Fruit fly (Drosophila melanogaster): Measurements from ENCODE around the gene ppk19.

The ppk19 gene

DNA sequence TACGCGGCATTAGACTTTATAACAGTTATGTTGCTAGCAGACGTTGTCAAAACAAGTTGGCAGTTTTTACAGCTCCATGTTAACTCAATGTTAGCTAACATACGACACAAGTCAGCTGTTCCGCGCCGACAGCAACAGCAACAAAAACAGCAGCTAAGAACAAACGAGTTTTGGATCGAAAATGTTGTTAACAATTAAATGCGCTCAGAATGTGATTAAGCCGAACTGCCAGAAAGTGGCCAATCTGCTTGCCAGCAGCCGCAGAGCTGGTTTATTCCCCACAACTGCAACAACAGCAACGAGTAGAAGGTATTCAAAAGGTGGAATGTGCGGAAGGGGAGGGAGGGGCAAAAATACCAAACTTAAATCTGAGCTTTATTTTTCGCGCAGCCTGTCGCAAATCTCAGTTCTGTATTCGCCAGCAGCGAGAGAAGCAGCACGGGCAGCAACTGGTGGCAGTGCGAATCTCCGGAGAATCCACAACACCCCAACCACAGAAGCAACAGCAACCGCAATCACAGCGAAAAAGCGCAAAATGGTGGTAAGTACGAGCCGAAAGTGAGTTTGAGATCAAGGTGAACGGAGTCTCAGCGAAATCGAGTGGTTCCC, 50.9 kb downstream of the ppk19 start, which contains the start of gene Pcd (continued):
- no peak for TF ChIP-seq zf30C (GFP tag; optimal IDR thresholded peaks at IDR 0.05)
- TF ChIP-seq CG3995 (GFP tag; optimal IDR thresholded peaks at IDR 0.05): peak; percentile 14
- peak; percentile 35 for TF ChIP-seq CG13894 (tag; optimal IDR thresholded peaks at IDR 0.05)
- TF ChIP-seq HmgZ (tag; optimal IDR thresholded peaks at IDR 0.05): peak; percentile 7
- TF ChIP-seq zfh1 (GFP tag; IDR thresholded peaks at IDR 0.05): 0 out of 3 replicates have a peak, but pooled peaks have one; percentile 9
- TF ChIP-seq slp2 (GFP tag; optimal IDR thresholded peaks at IDR 0.05): no peak
- peak in 1 of 3 experiments; percentile 53 for TF ChIP-seq Stat92E (GFP tag; optimal IDR thresholded peaks at IDR 0.05)
- TF ChIP-seq CG32767 (GFP tag; IDR thresholded peaks at IDR 0.05): 0 out of 2 replicates have a peak, but pooled peaks have one; percentile 21
- 0 out of 2 replicates have a peak, but pooled peaks have one; percentile 24 for TF ChIP-seq hbn (GFP tag; IDR thresholded peaks at IDR 0.05; ENCODE audit: partially characterized antibody)
- peak in 1 of 2 experiments; percentile 24 for TF ChIP-seq bsh (GFP tag; optimal IDR thresholded peaks at IDR 0.05)
- no peak for TF ChIP-seq CG1024 (GFP tag; IDR thresholded peaks at IDR 0.05)
- TF ChIP-seq amos (GFP tag; IDR thresholded peaks at IDR 0.05; ENCODE audit: partially characterized antibody): no peak; the same call in 1 of the 2 replicates
- no peak for TF ChIP-seq eve (GFP tag; optimal IDR thresholded peaks at IDR 0.05)
- 0 out of 2 replicates have a peak, but pooled peaks have one; percentile 29 for TF ChIP-seq sens-2 (GFP tag; IDR thresholded peaks at IDR 0.05)
- TF ChIP-seq trem (tag; optimal IDR thresholded peaks at IDR 0.05): peak; percentile 99
- TF ChIP-seq stwl (tag; optimal IDR thresholded peaks at IDR 0.05): peak; percentile 71
- peak; percentile 97 for TF ChIP-seq CG12155 (GFP tag; optimal IDR thresholded peaks at IDR 0.05)
- TF ChIP-seq CG12104 (GFP tag; optimal IDR thresholded peaks at IDR 0.05): no peak
- TF ChIP-seq CG8924 (tag; optimal IDR thresholded peaks at IDR 0.05): peak; percentile 70
- no peak for TF ChIP-seq NFAT (GFP tag; IDR thresholded peaks at IDR 0.05)
- peak; percentile 73 for TF ChIP-seq rib (GFP tag; IDR thresholded peaks at IDR 0.05)
- no peak for TF ChIP-seq CG33557 (GFP tag; optimal IDR thresholded peaks at IDR 0.05)
- peak; percentile 38 for TF ChIP-seq gfzf (GFP tag; optimal IDR thresholded peaks at IDR 0.05)
- peak; percentile 76; the same call in 2 of the 3 replicates for TF ChIP-seq CG6175 (GFP tag; IDR thresholded peaks at IDR 0.05)
- peak; percentile 7 for TF ChIP-seq mirr (GFP tag; optimal IDR thresholded peaks at IDR 0.05)
- peak; percentile 64 for TF ChIP-seq CG13287 (GFP tag; IDR thresholded peaks at IDR 0.05; ENCODE audit: partially characterized antibody)
- TF ChIP-seq CG2129 (GFP tag; IDR thresholded peaks at IDR 0.05; ENCODE audit: partially characterized antibody): no peak
- TF ChIP-seq pzg (GFP tag; optimal IDR thresholded peaks at IDR 0.05): peak; percentile 50
- 0 out of 2 replicates have a peak, but pooled peaks have one; percentile 17 for TF ChIP-seq Scr (GFP tag; IDR thresholded peaks at IDR 0.05; ENCODE audit: partially characterized antibody)
- TF ChIP-seq MESR4 (GFP tag; optimal IDR thresholded peaks at IDR 0.05): peak; percentile 56
- peak; percentile 98 for TF ChIP-seq sd (tag; optimal IDR thresholded peaks at IDR 0.05)
- no peak for TF ChIP-seq pfk (GFP tag; optimal IDR thresholded peaks at IDR 0.05)
- TF ChIP-seq CG4360 (GFP tag; IDR thresholded peaks at IDR 0.05): peak; percentile 63
- TF ChIP-seq CG32532 (GFP tag; IDR thresholded peaks at IDR 0.05): peak; percentile 13; the same call in 1 of the 2 replicates
- TF ChIP-seq onecut (GFP tag; IDR thresholded peaks at IDR 0.05): no peak
- no peak for TF ChIP-seq esg (GFP tag; conservative IDR thresholded peaks at IDR 0.05)
- 0 out of 2 replicates have a peak, but pooled peaks have one; percentile 17 for TF ChIP-seq CG42726 (GFP tag; IDR thresholded peaks at IDR 0.05; ENCODE audit: partially characterized antibody)
- TF ChIP-seq CG9817 (tag; optimal IDR thresholded peaks at IDR 0.05): no peak
- no peak for TF ChIP-seq CG10366 (GFP tag; IDR thresholded peaks at IDR 0.05)
- peak; percentile 83 for TF ChIP-seq MBD-R2 (GFP tag; IDR thresholded peaks at IDR 0.05)
- TF ChIP-seq unc-4 (GFP tag; IDR thresholded peaks at IDR 0.05; ENCODE audit: partially characterized antibody): peak; percentile 41; the same call in 1 of the 2 replicates
- TF ChIP-seq crp (GFP tag; optimal IDR thresholded peaks at IDR 0.05): peak; percentile 55 to 94
- no peak for TF ChIP-seq CG7928 (GFP tag; optimal IDR thresholded peaks at IDR 0.05)
- TF ChIP-seq B-H2 (GFP tag; optimal IDR thresholded peaks at IDR 0.05): peak; percentile 51
- TF ChIP-seq CG3838 (GFP tag; optimal IDR thresholded peaks at IDR 0.05): no peak
- TF ChIP-seq Opbp (GFP tag; IDR thresholded peaks at IDR 0.05; ENCODE audit: partially characterized antibody): no peak
- peak; percentile 14; the same call in 1 of the 3 replicates for TF ChIP-seq CG34422 (GFP tag; IDR thresholded peaks at IDR 0.05)

Measured in whole organism, embryonic.